Fruit fly (Drosophila melanogaster): ENCODE results near the gene CG33169.

CG33169 gene

DNA sequence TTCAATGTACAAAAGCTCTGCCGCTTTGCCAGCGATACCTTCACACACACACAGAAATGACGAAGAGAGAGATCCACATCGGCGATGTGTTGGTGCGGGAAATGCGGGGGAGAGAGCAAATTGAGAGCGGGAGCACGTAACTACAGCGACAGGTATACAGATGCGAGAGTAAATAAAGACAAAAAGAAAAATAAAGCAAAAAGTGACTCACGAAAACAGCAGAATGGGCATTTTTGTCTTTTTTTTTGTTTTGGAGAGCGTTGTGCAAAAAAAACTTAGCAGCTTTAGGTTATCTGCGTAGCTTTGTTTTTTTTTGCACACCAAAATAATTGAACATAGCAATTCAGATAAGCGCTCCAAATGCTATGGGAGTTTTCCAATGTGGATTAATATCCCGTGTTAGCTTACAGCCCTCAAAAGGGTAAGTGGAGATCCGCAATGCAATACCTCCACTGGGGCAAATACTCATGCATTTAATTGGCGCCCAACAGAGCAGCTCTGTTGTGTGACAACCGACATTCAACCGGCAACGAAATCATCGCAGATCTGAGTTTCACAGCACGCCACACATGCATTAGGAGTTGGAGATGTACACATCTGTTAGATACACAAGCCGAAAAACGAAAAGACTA is 41.0 kb upstream of the CG33169 start (continued):
- TF ChIP-seq toy (GFP tag; IDR thresholded peaks at IDR 0.05) = no peak
- TF ChIP-seq CG12769 (tag; optimal IDR thresholded peaks at IDR 0.05) = peak; percentile 28
- TF ChIP-seq Doc2 (GFP tag; IDR thresholded peaks at IDR 0.05) = no peak
- TF ChIP-seq Deaf1 (tag; optimal IDR thresholded peaks at IDR 0.05) = peak; percentile 74
- TF ChIP-seq CG6272 (GFP tag; IDR thresholded peaks at IDR 0.05) = no peak
- no peak for TF ChIP-seq Oaz (GFP tag; IDR thresholded peaks at IDR 0.05)
- TF ChIP-seq Atf-2 (GFP tag; optimal IDR thresholded peaks at IDR 0.05) = no peak
- no peak for TF ChIP-seq peb (GFP tag; IDR thresholded peaks at IDR 0.05)
- no peak for TF ChIP-seq MBD-R2 (GFP tag; IDR thresholded peaks at IDR 0.05)
- no peak for TF ChIP-seq grn (GFP tag; optimal IDR thresholded peaks at IDR 0.05)
- TF ChIP-seq D19A (tag; optimal IDR thresholded peaks at IDR 0.05) = no peak
- TF ChIP-seq CG1603 (tag; optimal IDR thresholded peaks at IDR 0.05) = no peak
- no peak for TF ChIP-seq MESR4 (GFP tag; optimal IDR thresholded peaks at IDR 0.05)
- TF ChIP-seq chn (GFP tag; optimal IDR thresholded peaks at IDR 0.05) = no peak
- no peak for TF ChIP-seq Usf (GFP tag; optimal IDR thresholded peaks at IDR 0.05)
- TF ChIP-seq CG16815 (GFP tag; optimal IDR thresholded peaks at IDR 0.05) = no peak
- TF ChIP-seq CG14667 (GFP tag; IDR thresholded peaks at IDR 0.05) = no peak
- peak; percentile 25 for TF ChIP-seq CG17385 (GFP tag; optimal IDR thresholded peaks at IDR 0.05)
- no peak for TF ChIP-seq CG10366 (GFP tag; IDR thresholded peaks at IDR 0.05)
- TF ChIP-seq knrl (GFP tag; IDR thresholded peaks at IDR 0.05; ENCODE audit: partially characterized antibody) = no peak
- TF ChIP-seq lilli (GFP tag; optimal IDR thresholded peaks at IDR 0.05) = no peak
- TF ChIP-seq Antp (GFP tag; optimal IDR thresholded peaks at IDR 0.05) = no peak
- no peak for TF ChIP-seq CG6254 (GFP tag; optimal IDR thresholded peaks at IDR 0.05)
- TF ChIP-seq CG7745 (tag; optimal IDR thresholded peaks at IDR 0.05) = no peak
- TF ChIP-seq CG9215 (GFP tag; IDR thresholded peaks at IDR 0.05) = no peak
- no peak for TF ChIP-seq CG31365 (tag; optimal IDR thresholded peaks at IDR 0.05)
- TF ChIP-seq Six4 (GFP tag; optimal IDR thresholded peaks at IDR 0.05) = no peak
- TF ChIP-seq CG31388 (GFP tag; optimal IDR thresholded peaks at IDR 0.05) = no peak
- TF ChIP-seq CG33557 (GFP tag; optimal IDR thresholded peaks at IDR 0.05) = no peak
- TF ChIP-seq chif (GFP tag; optimal IDR thresholded peaks at IDR 0.05) = no peak
- peak; percentile 99 for TF ChIP-seq nom (GFP tag; optimal IDR thresholded peaks at IDR 0.05)
- TF ChIP-seq Fer2 (tag; optimal IDR thresholded peaks at IDR 0.05) = peak; percentile 15
- peak; percentile 24; the same call in 1 of the 2 replicates for TF ChIP-seq Rfx (GFP tag; IDR thresholded peaks at IDR 0.05)
- TF ChIP-seq vfl (GFP tag; optimal IDR thresholded peaks at IDR 0.05) = no peak
- no peak for TF ChIP-seq CG9797 (GFP tag; optimal IDR thresholded peaks at IDR 0.05)
- TF ChIP-seq CG15011 (GFP tag; optimal IDR thresholded peaks at IDR 0.05) = no peak
- no peak for TF ChIP-seq wor (GFP tag; IDR thresholded peaks at IDR 0.05)
- TF ChIP-seq MTF-1 (GFP tag; optimal IDR thresholded peaks at IDR 0.05; ENCODE audit: borderline replicate concordance) = peak; percentile 10
- no peak for TF ChIP-seq jing (GFP tag; optimal IDR thresholded peaks at IDR 0.05)
- no peak for TF ChIP-seq CG10979 (tag; optimal IDR thresholded peaks at IDR 0.05)
- peak; percentile 5; the same call in 1 of the 2 replicates for TF ChIP-seq onecut (GFP tag; IDR thresholded peaks at IDR 0.05)
- no peak for TF ChIP-seq hb (GFP tag; IDR thresholded peaks at IDR 0.05; ENCODE audit: partially characterized antibody)
- peak; percentile 46 for TF ChIP-seq CG2678 (tag; optimal IDR thresholded peaks at IDR 0.05)
- TF ChIP-seq HLH4C (GFP tag; IDR thresholded peaks at IDR 0.05; ENCODE audit: partially characterized antibody) = no peak
- TF ChIP-seq CG7786 (GFP tag; optimal IDR thresholded peaks at IDR 0.05) = no peak
- TF ChIP-seq CrebB (tag; optimal IDR thresholded peaks at IDR 0.05) = no peak
- TF ChIP-seq CG6689 (GFP tag; IDR thresholded peaks at IDR 0.05) = no peak
- TF ChIP-seq NC2α (GFP tag; optimal IDR thresholded peaks at IDR 0.05) = no peak
- TF ChIP-seq CG1602 (GFP tag; optimal IDR thresholded peaks at IDR 0.05) = no peak
- no peak for TF ChIP-seq ac (GFP tag; optimal IDR thresholded peaks at IDR 0.05)
- TF ChIP-seq h (optimal IDR thresholded peaks at IDR 0.05) = no peak
